Fruit fly (Drosophila melanogaster) whole organism, embryonic: ENCODE results near the gene mRpL28.

Experiments used
- CG10431 ChIP-seq: fragments of 200-800 bp; sonication (Bioruptor generic); optimal IDR thresholded peaks from 3 replicates; lab custom pipeline; 2018; ENCODE audit warnings: missing biosample characterization, mild to moderate bottlenecking, missing genetic modification characterization
- CG10565 ChIP-seq: fragments of 200-800 bp; sonication (Bioruptor generic); optimal IDR thresholded peaks from 3 replicates; lab custom pipeline; 2016; ENCODE audit warnings: missing biosample characterization, mild to moderate bottlenecking, missing genetic modification characterization
- CG12744 ChIP-seq: fragments of 200-800 bp; sonication (Bioruptor generic); optimal IDR thresholded peaks from 2 replicates; lab custom pipeline; 2016; ENCODE audit warnings: missing biosample characterization, missing genetic modification characterization
- CG12769 ChIP-seq: fragments of 200-800 bp; sonication (Bioruptor generic); optimal IDR thresholded peaks from 2 replicates; lab custom pipeline; 2019; ENCODE audit warnings: missing biosample characterization, mild to moderate bottlenecking, missing genetic modification characterization, moderate library complexity
- CG1529 ChIP-seq: fragments of 200-800 bp; sonication (Bioruptor generic); optimal IDR thresholded peaks from 3 replicates; lab custom pipeline; 2018; ENCODE audit warnings: missing biosample characterization, missing genetic modification characterization
- CG15479 ChIP-seq: fragments of 200-800 bp; sonication (Bioruptor generic); optimal IDR thresholded peaks from 3 replicates; lab custom pipeline; 2019; ENCODE audit warnings: missing biosample characterization, mild to moderate bottlenecking, missing genetic modification characterization, moderate library complexity
- CG15514 ChIP-seq: fragments of 200-800 bp; sonication (Bioruptor generic); optimal IDR thresholded peaks from 3 replicates; lab custom pipeline; 2017; ENCODE audit warnings: missing biosample characterization, missing genetic modification characterization, mild to moderate bottlenecking, moderate library complexity, missing genetic modification reagents
- CG1647 ChIP-seq: fragments of 200-800 bp; sonication (Bioruptor generic); optimal IDR thresholded peaks from 3 replicates; lab custom pipeline; 2016; ENCODE audit warnings: missing biosample characterization, missing genetic modification characterization
- CG16813 ChIP-seq: fragments of 200-800 bp; sonication (Bioruptor generic); IDR thresholded peaks from 3 replicates; pipeline ENCODE4 v1.3.6; 2022; ENCODE audit warnings: missing biosample characterization, missing genetic modification characterization; ENCODE audit not compliant: partially characterized antibody
- CG17186 ChIP-seq: fragments of 200-800 bp; sonication (Bioruptor generic); optimal IDR thresholded peaks from 3 replicates; lab custom pipeline; 2017; ENCODE audit warnings: missing biosample characterization, missing genetic modification reagents, missing genetic modification characterization
- CG3163 ChIP-seq: fragments of 200-800 bp; sonication (Bioruptor generic); optimal IDR thresholded peaks from 3 replicates; lab custom pipeline; 2016; ENCODE audit warnings: missing biosample characterization, missing genetic modification characterization
- CG3995 ChIP-seq: fragments of 200-800 bp; sonication (Bioruptor generic); optimal IDR thresholded peaks from 3 replicates; lab custom pipeline; 2016; ENCODE audit warnings: missing biosample characterization, missing genetic modification characterization
- CG6654 ChIP-seq: fragments of 200-800 bp; sonication (Bioruptor generic); optimal IDR thresholded peaks from 2 replicates; lab custom pipeline; 2017; ENCODE audit warnings: missing biosample characterization, mild to moderate bottlenecking, missing genetic modification characterization
- CG7271 ChIP-seq: fragments of 200-800 bp; sonication (Bioruptor generic); optimal IDR thresholded peaks from 2 replicates; lab custom pipeline; 2018; ENCODE audit warnings: missing biosample characterization, mild to moderate bottlenecking, missing genetic modification characterization, moderate library complexity
- CG7357 ChIP-seq: fragments of 200-800 bp; sonication (Bioruptor generic); IDR thresholded peaks from 3 replicates; pipeline ENCODE4 v1.3.6; 2022; ENCODE audit warnings: missing biosample characterization, missing genetic modification characterization
- CG7987 ChIP-seq: fragments of 200-800 bp; sonication (Bioruptor generic); optimal IDR thresholded peaks from 2 replicates; lab custom pipeline; 2018; ENCODE audit warnings: missing biosample characterization, mild to moderate bottlenecking, missing genetic modification characterization, moderate library complexity
- CG8281 ChIP-seq: fragments of 200-800 bp; sonication (Bioruptor generic); optimal IDR thresholded peaks from 2 replicates; lab custom pipeline; 2018; ENCODE audit warnings: missing biosample characterization, mild to moderate bottlenecking, missing genetic modification characterization, moderate library complexity
- CG8290 ChIP-seq, 3 experiments: fragments of 200-800 bp; sonication (Bioruptor generic); optimal IDR thresholded peaks; 2 replicates each; lab custom pipeline; 2016 to 2019; ENCODE audit warnings: missing biosample characterization in 3 of 3, missing genetic modification characterization in 3 of 3, mild to moderate bottlenecking in 2 of 3, moderate library complexity in 1 of 3
- CG9609 ChIP-seq: fragments of 200-800 bp; sonication (Bioruptor generic); optimal IDR thresholded peaks from 3 replicates; lab custom pipeline; 2016; ENCODE audit warnings: missing biosample characterization, missing genetic modification characterization
- Deaf1 ChIP-seq: fragments of 200-800 bp; optimal IDR thresholded peaks from 3 replicates; lab custom pipeline; 2019; ENCODE audit warnings: missing biosample characterization, mild to moderate bottlenecking, missing genetic modification characterization, moderate library complexity
- Dek ChIP-seq: fragments of 200-800 bp; sonication (Bioruptor generic); optimal IDR thresholded peaks from 3 replicates; lab custom pipeline; 2019; ENCODE audit warnings: missing biosample characterization, mild to moderate bottlenecking, missing genetic modification characterization, moderate library complexity
- Dip2 ChIP-seq: fragments of 200-800 bp; sonication (Bioruptor generic); IDR thresholded peaks from 2 replicates; pipeline ENCODE4 v1.3.6; 2022; ENCODE audit warnings: missing biosample characterization, missing genetic modification characterization
- Doc3 ChIP-seq: fragments of 200-800 bp; sonication (Bioruptor generic); IDR thresholded peaks from 3 replicates; pipeline ENCODE4 v1.3.6; 2022; ENCODE audit warnings: missing biosample characterization, missing genetic modification characterization; ENCODE audit not compliant: partially characterized antibody
- Dref ChIP-seq: fragments of 200-800 bp; sonication (Bioruptor generic); IDR thresholded peaks from 2 replicates; pipeline ENCODE4 v1.3.6; 2022; ENCODE audit warnings: missing biosample characterization, missing genetic modification characterization
- Hsf ChIP-seq: fragments of 200-800 bp; sonication (Bioruptor generic); optimal IDR thresholded peaks from 3 replicates; lab custom pipeline; 2016; ENCODE audit warnings: missing biosample characterization, missing genetic modification characterization
- Lhr ChIP-seq: fragments of 200-800 bp; sonication (Bioruptor generic); optimal IDR thresholded peaks from 3 replicates; lab custom pipeline; 2017; ENCODE audit warnings: mild to moderate bottlenecking, missing biosample characterization, missing genetic modification reagents, missing genetic modification characterization
- NC2β ChIP-seq: fragments of 200-800 bp; sonication (Bioruptor generic); optimal IDR thresholded peaks from 2 replicates; lab custom pipeline; 2016; ENCODE audit warnings: missing biosample characterization, missing genetic modification characterization
- Nf-YB ChIP-seq: fragments of 200-800 bp; sonication (Bioruptor generic); optimal IDR thresholded peaks from 3 replicates; lab custom pipeline; 2019; ENCODE audit warnings: missing biosample characterization, mild to moderate bottlenecking, missing genetic modification characterization, moderate library complexity
- Nf-YC ChIP-seq: fragments of 200-800 bp; optimal IDR thresholded peaks from 3 replicates; lab custom pipeline; 2019; ENCODE audit warnings: missing biosample characterization, mild to moderate bottlenecking, missing genetic modification characterization, moderate library complexity
- NfI ChIP-seq: fragments of 200-800 bp; sonication (Bioruptor generic); optimal IDR thresholded peaks from 3 replicates; lab custom pipeline; 2018; ENCODE audit warnings: missing biosample characterization, mild to moderate bottlenecking, missing genetic modification characterization, moderate library complexity
- Sin3A ChIP-seq: fragments of >200 bp; optimal IDR thresholded peaks from 2 replicates; lab custom pipeline; 2018
- Tbp ChIP-seq: fragments of >200 bp; optimal IDR thresholded peaks from 2 replicates; lab custom pipeline; 2018; ENCODE audit warnings: missing biosample characterization, missing genetic modification characterization
- ase ChIP-seq: fragments of 200-800 bp; sonication (Bioruptor generic); IDR thresholded peaks from 3 replicates; pipeline ENCODE4 v1.3.6; 2022; ENCODE audit warnings: missing biosample characterization, missing genetic modification characterization
- bcd ChIP-seq: fragments of 200-800 bp; sonication (Bioruptor generic); optimal IDR thresholded peaks from 2 replicates; lab custom pipeline; 2017; ENCODE audit warnings: missing biosample characterization, mild to moderate bottlenecking, missing genetic modification characterization
- disco-r ChIP-seq: fragments of 200-800 bp; sonication (Bioruptor generic); optimal IDR thresholded peaks from 2 replicates; lab custom pipeline; 2016; ENCODE audit warnings: missing biosample characterization, missing genetic modification characterization
- eve ChIP-seq, 2 experiments: fragments of >200 bp; optimal IDR thresholded peaks; 2 replicates each; lab custom pipeline; 2017; ENCODE audit warnings: missing biosample characterization in 2 of 2, missing genetic modification characterization in 2 of 2
- gro ChIP-seq: fragments of 200-800 bp; sonication (Bioruptor generic); optimal IDR thresholded peaks from 2 replicates; lab custom pipeline; 2016; ENCODE audit warnings: missing biosample characterization, missing genetic modification characterization
- hkb ChIP-seq, 2 experiments: fragments of 200-800 bp in 1 of 2; fragments of >200 bp in 1 of 2; sonication (Bioruptor generic) in 1 of 2; IDR thresholded peaks in 1 of 2; optimal IDR thresholded peaks in 1 of 2; 2 replicates each; pipeline versions ENCODE4 v1.3.6 to Lab custom; 2017 to 2022; ENCODE audit warnings: missing biosample characterization in 1 of 2, missing genetic modification characterization in 1 of 2
- pan ChIP-seq, 4 experiments: fragments of >200 bp in 3 of 4; fragments of 200-800 bp in 1 of 4; sonication (Bioruptor generic) in 1 of 4; optimal IDR thresholded peaks in 3 of 4; IDR thresholded peaks in 1 of 4; 2 replicates each; pipeline versions ENCODE4 v1.3.6 to Lab custom; 2017 to 2022; ENCODE audit warnings: missing biosample characterization in 2 of 4, missing genetic modification characterization in 2 of 4, mixed read lengths in 1 of 4
- pros ChIP-seq: fragments of 200-800 bp; sonication (Bioruptor generic); optimal IDR thresholded peaks from 3 replicates; lab custom pipeline; 2019; ENCODE audit warnings: missing biosample characterization, mild to moderate bottlenecking, missing genetic modification characterization, moderate library complexity
- repo ChIP-seq: fragments of 200-800 bp; sonication (Bioruptor generic); optimal IDR thresholded peaks from 2 replicates; lab custom pipeline; 2016; ENCODE audit warnings: missing biosample characterization, missing genetic modification characterization
- salm ChIP-seq: fragments of 200-800 bp; sonication (Bioruptor generic); optimal IDR thresholded peaks from 2 replicates; lab custom pipeline; 2018; ENCODE audit warnings: missing biosample characterization, mild to moderate bottlenecking, missing genetic modification characterization
- sima ChIP-seq: fragments of 200-800 bp; sonication (Bioruptor generic); optimal IDR thresholded peaks from 2 replicates; lab custom pipeline; 2016; ENCODE audit warnings: missing biosample characterization, missing genetic modification characterization
- slou ChIP-seq: fragments of 200-800 bp; sonication (Bioruptor generic); optimal IDR thresholded peaks from 3 replicates; lab custom pipeline; 2016; ENCODE audit warnings: missing biosample characterization, missing genetic modification characterization
- stc ChIP-seq: fragments of 200-800 bp; sonication (Bioruptor generic); IDR thresholded peaks from 2 replicates; pipeline ENCODE4 v1.3.6; 2022; ENCODE audit warnings: missing biosample characterization, missing genetic modification characterization
- tll ChIP-seq, 2 experiments: fragments of 200-800 bp in 1 of 2; fragments of >200 bp in 1 of 2; sonication (Bioruptor generic) in 1 of 2; optimal IDR thresholded peaks; 2 replicates each; lab custom pipeline; 2017 to 2019; ENCODE audit warnings: missing biosample characterization in 2 of 2, missing genetic modification characterization in 2 of 2, mild to moderate bottlenecking in 1 of 2, moderate library complexity in 1 of 2
- wor ChIP-seq: fragments of 200-800 bp; sonication (Bioruptor generic); IDR thresholded peaks from 2 replicates; pipeline ENCODE4 v1.3.6; 2022; ENCODE audit warnings: missing biosample characterization, missing genetic modification characterization
- zen2 ChIP-seq: fragments of 200-800 bp; sonication (Bioruptor generic); IDR thresholded peaks from 3 replicates; pipeline ENCODE4 v1.3.6; 2022; ENCODE audit warnings: missing biosample characterization, missing genetic modification characterization; ENCODE audit not compliant: partially characterized antibody

Gene mRpL28

dm6 chr2L:5009306-5010030 lies 35.7 kb downstream of the mRpL28 start, which contains the start of gene Rtnl1:
Gene Rtnl1 (minus strand): TSS chr2L:5009720.
- peak; percentile 79 for TF ChIP-seq zen2
- no peak for TF ChIP-seq pan (optimal IDR thresholded peaks at IDR 0.05; lab: Kevin White, UChicago)
- TF ChIP-seq pan (GFP tag; optimal IDR thresholded peaks at IDR 0.05 in 1 of 2, IDR thresholded peaks at IDR 0.05 in 1 of 2): peak in 1 of 2 experiments; percentile 88
- no peak for TF ChIP-seq tll (GFP tag; optimal IDR thresholded peaks at IDR 0.05; lab: Kevin White, UChicago)
- TF ChIP-seq stc: no peak
- peak; percentile 94 for TF ChIP-seq hkb (optimal IDR thresholded peaks at IDR 0.05; lab: Kevin White, UChicago)
- no peak; the same call in 1 of the 2 replicates for TF ChIP-seq hkb (GFP tag; IDR thresholded peaks at IDR 0.05; lab: Robert Waterston, UW)
- TF ChIP-seq bcd (GFP tag; lab: Kevin White, UChicago): no peak
- TF ChIP-seq Hsf: peak; percentile 31
- peak; percentile 56 for TF ChIP-seq CG7987 (GFP tag; lab: Kevin White, UChicago)
- no peak for TF ChIP-seq CG8281 (tag; lab: Kevin White, UChicago)
- TF ChIP-seq wor (GFP tag; lab: Robert Waterston, UW): no peak
- no peak for TF ChIP-seq NfI (GFP tag; lab: Kevin White, UChicago)
- peak; percentile 93 for TF ChIP-seq CG16813 (GFP tag; lab: Robert Waterston, UW)
- peak; percentile 43 for TF ChIP-seq CG1647
- TF ChIP-seq Nf-YB: peak; percentile 21
- no peak for TF ChIP-seq CG12769
- peak; percentile 59 for TF ChIP-seq CG17186 (GFP tag; lab: Kevin White, UChicago)
- TF ChIP-seq CG7357 (GFP tag; lab: Robert Waterston, UW): no peak
- TF ChIP-seq Dek (tag; lab: Kevin White, UChicago): peak; percentile 57
- no peak for TF ChIP-seq sima (GFP tag; lab: Kevin White, UChicago)
- peak; percentile 84 for TF ChIP-seq gro (GFP tag; lab: Kevin White, UChicago)
- TF ChIP-seq CG6654 (GFP tag; lab: Kevin White, UChicago): peak; percentile 10
- TF ChIP-seq Doc3: peak; percentile 80
- peak; percentile 26 for TF ChIP-seq repo (GFP tag; lab: Kevin White, UChicago)
- no peak for TF ChIP-seq CG10565 (GFP tag; lab: Kevin White, UChicago)
- no peak for TF ChIP-seq CG1529
- peak; percentile 44 for TF ChIP-seq Tbp (GFP tag; lab: Kevin White, UChicago)
- no peak for TF ChIP-seq CG10431 (GFP tag; lab: Kevin White, UChicago)
- TF ChIP-seq Dip2 (GFP tag; lab: Robert Waterston, UW): no peak
- TF ChIP-seq Dref (GFP tag; lab: Robert Waterston, UW): peak; percentile 69
- TF ChIP-seq CG3163 (GFP tag; lab: Kevin White, UChicago): no peak
- no peak for TF ChIP-seq ase (GFP tag; lab: Robert Waterston, UW)
- TF ChIP-seq CG9609 (GFP tag; lab: Kevin White, UChicago): peak; percentile 40
- no peak for TF ChIP-seq eve (GFP tag; optimal IDR thresholded peaks at IDR 0.05; lab: Kevin White, UChicago)
- peak; percentile 94 for TF ChIP-seq Lhr (GFP tag; lab: Kevin White, UChicago)
- peak; percentile 95 for TF ChIP-seq Sin3A (lab: Kevin White, UChicago)
- TF ChIP-seq CG15479: peak; percentile 31
- TF ChIP-seq CG7271: no peak
- peak; percentile 29 for TF ChIP-seq Deaf1 (tag; lab: Kevin White, UChicago)
- TF ChIP-seq disco-r (GFP tag; lab: Kevin White, UChicago): no peak
- peak; percentile 66 for TF ChIP-seq NC2β (GFP tag; lab: Kevin White, UChicago)
- peak; percentile 33 for TF ChIP-seq CG3995
- peak; percentile 9 for TF ChIP-seq salm (tag; lab: Kevin White, UChicago)
- TF ChIP-seq CG12744 (GFP tag; lab: Kevin White, UChicago): peak; percentile 46
- peak; percentile 65 for TF ChIP-seq Nf-YC (tag; lab: Kevin White, UChicago)
- no peak for TF ChIP-seq slou (GFP tag; lab: Kevin White, UChicago)
- TF ChIP-seq CG15514 (GFP tag; lab: Kevin White, UChicago): peak; percentile 84
- TF ChIP-seq CG8290 (GFP tag; optimal IDR thresholded peaks at IDR 0.05; lab: Kevin White, UChicago): peak; percentile 51
- peak in 1 of 2 experiments; percentile 88 for TF ChIP-seq CG8290 (tag; optimal IDR thresholded peaks at IDR 0.05; lab: Kevin White, UChicago)
- no peak for TF ChIP-seq pros (GFP tag; lab: Kevin White, UChicago)
